Fruit fly (Drosophila melanogaster): ENCODE data around the gene ssp.

Gene ssp

DNA sequence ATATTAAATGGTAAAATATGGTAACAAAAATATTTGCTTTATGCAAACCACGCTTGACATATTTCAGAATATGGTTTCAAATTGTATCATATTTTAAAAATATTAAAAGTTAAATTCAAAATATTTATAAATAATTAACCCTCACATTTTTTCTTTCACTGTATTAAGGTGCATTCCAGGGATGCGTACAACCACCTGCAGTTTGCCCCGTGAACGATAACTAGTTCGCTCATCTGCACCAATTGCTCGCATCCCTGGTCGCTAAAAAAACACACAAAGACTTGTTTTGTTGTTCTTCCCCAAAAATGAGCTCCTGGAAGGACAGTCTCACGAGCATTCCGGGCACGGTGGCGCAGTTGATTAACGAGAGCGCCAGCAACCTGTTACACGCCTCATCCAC lies 13.9 kb downstream of the ssp start, which contains the start of gene DEF8 (continued):
- TF ChIP-seq ss (GFP tag; optimal IDR thresholded peaks at IDR 0.05), result peak in 1 of 2 experiments; percentile 51
- peak; percentile 46 for TF ChIP-seq CG6854 (GFP tag; optimal IDR thresholded peaks at IDR 0.05)
- TF ChIP-seq salr (GFP tag; optimal IDR thresholded peaks at IDR 0.05), result peak in 1 of 2 experiments; percentile 31
- TF ChIP-seq eg (GFP tag; IDR thresholded peaks at IDR 0.05), result peak; percentile 93
- TF ChIP-seq cyc (GFP tag; optimal IDR thresholded peaks at IDR 0.05), result peak; percentile 67
- TF ChIP-seq CG8319 (GFP tag; optimal IDR thresholded peaks at IDR 0.05), result peak; percentile 55
- peak; percentile 55 for TF ChIP-seq CG1621 (tag; optimal IDR thresholded peaks at IDR 0.05)
- TF ChIP-seq CG11902 (GFP tag; optimal IDR thresholded peaks at IDR 0.05), result peak; percentile 49
- TF ChIP-seq CG6276 (GFP tag; optimal IDR thresholded peaks at IDR 0.05), result peak; percentile 69
- peak; percentile 62 for TF ChIP-seq CG6808 (GFP tag; optimal IDR thresholded peaks at IDR 0.05)
- TF ChIP-seq Met (GFP tag; optimal IDR thresholded peaks at IDR 0.05), result no peak
- peak; percentile 90 for TF ChIP-seq CG6163 (GFP tag; IDR thresholded peaks at IDR 0.05)
- TF ChIP-seq fd85E (GFP tag; optimal IDR thresholded peaks at IDR 0.05), result no peak
- no peak for TF ChIP-seq Sox102F (GFP tag; optimal IDR thresholded peaks at IDR 0.05)
- TF ChIP-seq CG10669 (GFP tag; optimal IDR thresholded peaks at IDR 0.05), result peak; percentile 69
- TF ChIP-seq CG11762 (GFP tag; optimal IDR thresholded peaks at IDR 0.05; ENCODE audit: insufficient read depth), result peak; percentile 66
- peak; percentile 53 for TF ChIP-seq fd59A (GFP tag; optimal IDR thresholded peaks at IDR 0.05)
- TF ChIP-seq CG7368 (GFP tag; optimal IDR thresholded peaks at IDR 0.05), result peak; percentile 64
- peak; percentile 74 for TF ChIP-seq OdsH (GFP tag; optimal IDR thresholded peaks at IDR 0.05)
- peak; percentile 59 for TF ChIP-seq CG6792 (GFP tag; optimal IDR thresholded peaks at IDR 0.05)
- peak; percentile 92 for TF ChIP-seq CG15336 (GFP tag; IDR thresholded peaks at IDR 0.05)
- TF ChIP-seq Blimp-1 (GFP tag; optimal IDR thresholded peaks at IDR 0.05), result peak; percentile 18
- no peak for TF ChIP-seq pdm3 (GFP tag; optimal IDR thresholded peaks at IDR 0.05)
- peak; percentile 79 for TF ChIP-seq CG32006 (GFP tag; optimal IDR thresholded peaks at IDR 0.05)
- peak; percentile 74 for TF ChIP-seq esn (GFP tag; optimal IDR thresholded peaks at IDR 0.05)
- no peak for TF ChIP-seq Hr4 (GFP tag; optimal IDR thresholded peaks at IDR 0.05)
- peak; percentile 58 for TF ChIP-seq CG4318 (GFP tag; optimal IDR thresholded peaks at IDR 0.05)
- TF ChIP-seq dac (GFP tag; optimal IDR thresholded peaks at IDR 0.05), result peak; percentile 21
- peak; percentile 94 for TF ChIP-seq Sox14 (GFP tag; optimal IDR thresholded peaks at IDR 0.05)

DNA sequence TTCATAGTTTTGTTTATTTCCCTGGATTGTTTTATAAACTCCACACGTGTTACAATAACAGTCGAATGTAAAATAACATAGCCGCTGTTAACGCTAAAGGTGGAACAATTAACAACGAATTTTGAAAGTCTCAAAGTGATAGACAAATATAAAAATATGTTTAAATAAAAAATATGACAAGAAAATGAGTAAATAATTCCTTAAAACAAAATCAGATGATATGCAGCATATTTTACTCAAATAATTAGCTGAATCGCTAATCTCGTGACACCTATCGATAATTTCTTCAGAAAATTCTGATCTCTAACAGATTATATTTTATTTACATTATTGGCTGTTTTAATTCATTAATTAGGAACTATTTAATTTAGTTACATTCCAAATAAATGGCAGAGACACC lies 18.6 kb downstream of the ssp start, which contains the start of the genes CG5645 and Atg12:
Gene CG5645 (minus strand): TSS at position 77 of the 400 bp plus-strand sequence.
Gene Atg12 (plus strand): TSS at position 338 of the 400 bp plus-strand sequence.
- TF ChIP-seq CG15336 (GFP tag; IDR thresholded peaks at IDR 0.05) (peak; percentile 48), Hr38 (GFP tag; optimal IDR thresholded peaks at IDR 0.05) (no peak), Met (GFP tag; optimal IDR thresholded peaks at IDR 0.05) (peak; percentile 66), Gug (GFP tag; IDR thresholded peaks at IDR 0.05) (no peak), Eip75B (GFP tag; optimal IDR thresholded peaks at IDR 0.05) (peak; percentile 59), Hr4 (GFP tag; optimal IDR thresholded peaks at IDR 0.05) (peak; percentile 65), CG1621 (tag; optimal IDR thresholded peaks at IDR 0.05) (no peak), pdm3 (GFP tag; optimal IDR thresholded peaks at IDR 0.05) (peak; percentile 63), CG7368 (GFP tag; optimal IDR thresholded peaks at IDR 0.05) (peak; percentile 42), CG8119 (GFP tag; IDR thresholded peaks at IDR 0.05) (peak; percentile 15; the same call in 1 of the 3 replicates), CG32006 (GFP tag; optimal IDR thresholded peaks at IDR 0.05) (peak; percentile 11), CG31627 (GFP tag; optimal IDR thresholded peaks at IDR 0.05) (peak; percentile 48), topi (GFP tag; optimal IDR thresholded peaks at IDR 0.05) (peak; percentile 76), CG6163 (GFP tag; IDR thresholded peaks at IDR 0.05) (no peak), Blimp-1 (GFP tag; optimal IDR thresholded peaks at IDR 0.05) (no peak), lz (GFP tag; optimal IDR thresholded peaks at IDR 0.05) (peak; percentile 61), achi (GFP tag; optimal IDR thresholded peaks at IDR 0.05) (peak; percentile 54), vri (GFP tag; optimal IDR thresholded peaks at IDR 0.05) (no peak), eg (GFP tag; IDR thresholded peaks at IDR 0.05) (peak; percentile 54), CG8319 (GFP tag; optimal IDR thresholded peaks at IDR 0.05) (peak; percentile 14), fkh (GFP tag; optimal IDR thresholded peaks at IDR 0.05) (peak; percentile 69), CG6854 (GFP tag; optimal IDR thresholded peaks at IDR 0.05) (no peak), fd85E (GFP tag; optimal IDR thresholded peaks at IDR 0.05) (peak; percentile 38), CG6792 (GFP tag; optimal IDR thresholded peaks at IDR 0.05) (peak; percentile 52), CG11762 (GFP tag; optimal IDR thresholded peaks at IDR 0.05; ENCODE audit: insufficient read depth) (peak; percentile 31), net (GFP tag; optimal IDR thresholded peaks at IDR 0.05) (no peak), cyc (GFP tag; optimal IDR thresholded peaks at IDR 0.05) (peak; percentile 72), OdsH (GFP tag; optimal IDR thresholded peaks at IDR 0.05) (peak; percentile 64), CG3919 (GFP tag; optimal IDR thresholded peaks at IDR 0.05) (peak; percentile 72), Sox15 (GFP tag; optimal IDR thresholded peaks at IDR 0.05) (no peak), CG11902 (GFP tag; optimal IDR thresholded peaks at IDR 0.05) (peak; percentile 30), CG3032 (tag; optimal IDR thresholded peaks at IDR 0.05) (peak; percentile 68), Sox102F (GFP tag; optimal IDR thresholded peaks at IDR 0.05) (no peak), CG8632 (GFP tag; optimal IDR thresholded peaks at IDR 0.05) (peak; percentile 44), Sox14 (GFP tag; optimal IDR thresholded peaks at IDR 0.05) (peak; percentile 43), esn (GFP tag; optimal IDR thresholded peaks at IDR 0.05) (peak; percentile 80), Smox (GFP tag; optimal IDR thresholded peaks at IDR 0.05) (no peak), CG6276 (GFP tag; optimal IDR thresholded peaks at IDR 0.05) (no peak), Ets21C (GFP tag; optimal IDR thresholded peaks at IDR 0.05) (peak; percentile 46)
